Worm (Caenorhabditis elegans): Measurements from ENCODE around the gene hal-2.

ce11 chrIII:10132495-10133450 is 44.0 kb upstream of the hal-2 start:
- TF ChIP-seq fkh-10 (GFP tag; optimal IDR thresholded peaks at IDR 0.05), result no peak
- TF ChIP-seq ceh-30 (tag; optimal IDR thresholded peaks at IDR 0.05), result no peak
- TF ChIP-seq F13H6.1 (tag; optimal IDR thresholded peaks at IDR 0.05), result no peak
- TF ChIP-seq T23F11.4 (GFP tag; optimal IDR thresholded peaks at IDR 0.05), result no peak
- no peak for TF ChIP-seq dmd-4 (tag; optimal IDR thresholded peaks at IDR 0.05; ENCODE audit: borderline replicate concordance)
- TF ChIP-seq pqm-1 (tag; optimal IDR thresholded peaks at IDR 0.05), result no peak
- TF ChIP-seq nhr-232 (tag; optimal IDR thresholded peaks at IDR 0.05), result no peak
- no peak for TF ChIP-seq ceh-31 (tag; optimal IDR thresholded peaks at IDR 0.05)
- TF ChIP-seq unc-42 (tag; optimal IDR thresholded peaks at IDR 0.05), result no peak
- TF ChIP-seq ceh-19 (GFP tag; optimal IDR thresholded peaks at IDR 0.05), result no peak
- TF ChIP-seq ceh-45 (GFP tag; IDR thresholded peaks at IDR 0.05), result no peak
- no peak for TF ChIP-seq hlh-8 (tag; optimal IDR thresholded peaks at IDR 0.05)
- no peak for TF ChIP-seq K09A11.1 (tag; optimal IDR thresholded peaks at IDR 0.05; ENCODE audit: insufficient read depth)
- no peak for TF ChIP-seq nhr-11 (tag; optimal IDR thresholded peaks at IDR 0.05)
